Worm (Caenorhabditis elegans): ENCODE results near the gene fip-7.

Gene fip-7

DNA sequence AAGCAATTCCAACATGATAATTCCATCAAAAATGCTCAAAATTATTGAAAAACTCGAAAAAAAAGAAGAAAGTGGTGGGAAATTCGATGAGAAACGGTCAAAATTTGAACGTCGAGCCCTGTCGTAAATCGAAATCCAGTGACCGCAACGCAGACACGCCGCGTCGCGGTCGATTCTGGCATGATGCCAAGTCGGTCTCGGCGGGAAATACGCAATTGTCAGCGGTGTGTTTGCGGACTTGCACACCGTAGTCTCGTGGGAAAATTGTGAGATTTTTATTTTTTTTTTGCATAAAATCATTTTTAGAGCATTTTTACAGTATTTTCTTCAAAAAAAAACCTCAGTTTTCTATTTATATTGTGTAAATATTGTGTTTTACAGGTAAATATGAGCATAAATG is 30.2 kb downstream of the fip-7 start, which contains the start of gene tsr-2 (continued):
- TF ChIP-seq ztf-7 (tag; optimal IDR thresholded peaks at IDR 0.05): peak; percentile 32
- TF ChIP-seq saeg-2 (GFP tag; IDR thresholded peaks at IDR 0.05): 0 out of 2 replicates have a peak, but pooled peaks have one; percentile 29
- peak; percentile 86 for TF ChIP-seq hmg-1.1 (GFP tag; IDR thresholded peaks at IDR 0.05)
- peak; percentile 39 for TF ChIP-seq mxl-3 (GFP tag; optimal IDR thresholded peaks at IDR 0.05)
- TF ChIP-seq nhr-237 (tag; optimal IDR thresholded peaks at IDR 0.05): no peak
- TF ChIP-seq hlh-11 (tag; optimal IDR thresholded peaks at IDR 0.05): peak; percentile 89
- TF ChIP-seq lin-1 (GFP tag; IDR thresholded peaks at IDR 0.05): peak; percentile 40; the same call in 1 of the 2 replicates
- no peak; the same call in 1 of the 2 replicates for TF ChIP-seq dmd-9 (GFP tag; IDR thresholded peaks at IDR 0.05)
- TF ChIP-seq Y5F2A.4 (GFP tag; optimal IDR thresholded peaks at IDR 0.05): no peak
- TF ChIP-seq zfp-3 (GFP tag; conservative IDR thresholded peaks at IDR 0.05): peak; percentile 89
- peak; percentile 56 for TF ChIP-seq F37D6.2 (tag; optimal IDR thresholded peaks at IDR 0.05)
- peak; percentile 20 for TF ChIP-seq nhr-25 (tag; optimal IDR thresholded peaks at IDR 0.05; ENCODE audit: borderline replicate concordance, insufficient read depth)
- TF ChIP-seq ZK337.2 (GFP tag; IDR thresholded peaks at IDR 0.05): no peak
- peak; percentile 59 for TF ChIP-seq fkh-10 (GFP tag; optimal IDR thresholded peaks at IDR 0.05)
- no peak for TF ChIP-seq daf-19 (GFP tag; conservative IDR thresholded peaks at IDR 0.05)
- TF ChIP-seq pqm-1 (tag; optimal IDR thresholded peaks at IDR 0.05): no peak
- no peak for TF ChIP-seq dmd-8 (GFP tag; IDR thresholded peaks at IDR 0.05)
- no peak for TF ChIP-seq aly-2 (tag; optimal IDR thresholded peaks at IDR 0.05)
- no peak for TF ChIP-seq lin-15B (tag; optimal IDR thresholded peaks at IDR 0.05)
- no peak for TF ChIP-seq zag-1 (tag; optimal IDR thresholded peaks at IDR 0.05)
- TF ChIP-seq lin-38 (GFP tag; IDR thresholded peaks at IDR 0.05): peak; percentile 83
- peak; percentile 86 for TF ChIP-seq pha-4 (GFP tag; IDR thresholded peaks at IDR 0.05)
- TF ChIP-seq pha-4 (tag; optimal IDR thresholded peaks at IDR 0.05): no peak
- TF ChIP-seq lin-39 (tag; optimal IDR thresholded peaks at IDR 0.05): no peak
- TF ChIP-seq nhr-76 (tag; optimal IDR thresholded peaks at IDR 0.05): no peak
- no peak for TF ChIP-seq ceh-28 (tag; optimal IDR thresholded peaks at IDR 0.05)
- peak; percentile 66; the same call in 1 of the 2 replicates for TF ChIP-seq ceh-20 (GFP tag; IDR thresholded peaks at IDR 0.05)
- TF ChIP-seq skn-1 (tag; optimal IDR thresholded peaks at IDR 0.05): no peak
- TF ChIP-seq ctbp-1 (GFP tag; IDR thresholded peaks at IDR 0.05): peak; percentile 87
- TF ChIP-seq lim-7 (GFP tag; IDR thresholded peaks at IDR 0.05): no peak
- TF ChIP-seq arid-1 (GFP tag; conservative IDR thresholded peaks at IDR 0.05): peak; percentile 82
- TF ChIP-seq hif-1 (tag; optimal IDR thresholded peaks at IDR 0.05): peak in 1 of 2 experiments; percentile 67
- TF ChIP-seq attf-4 (tag; optimal IDR thresholded peaks at IDR 0.05): no peak
- no peak for TF ChIP-seq fos-1 (tag; optimal IDR thresholded peaks at IDR 0.05)
- peak; percentile 94 for TF ChIP-seq snpc-1.2 (GFP tag; IDR thresholded peaks at IDR 0.05)
- TF ChIP-seq ces-1 (GFP tag; optimal IDR thresholded peaks at IDR 0.05): no peak
- 0 out of 2 replicates have a peak, but pooled peaks have one; percentile 52 for TF ChIP-seq tra-1 (GFP tag; IDR thresholded peaks at IDR 0.05)
- no peak for TF ChIP-seq lir-3 (tag; optimal IDR thresholded peaks at IDR 0.05)

DNA sequence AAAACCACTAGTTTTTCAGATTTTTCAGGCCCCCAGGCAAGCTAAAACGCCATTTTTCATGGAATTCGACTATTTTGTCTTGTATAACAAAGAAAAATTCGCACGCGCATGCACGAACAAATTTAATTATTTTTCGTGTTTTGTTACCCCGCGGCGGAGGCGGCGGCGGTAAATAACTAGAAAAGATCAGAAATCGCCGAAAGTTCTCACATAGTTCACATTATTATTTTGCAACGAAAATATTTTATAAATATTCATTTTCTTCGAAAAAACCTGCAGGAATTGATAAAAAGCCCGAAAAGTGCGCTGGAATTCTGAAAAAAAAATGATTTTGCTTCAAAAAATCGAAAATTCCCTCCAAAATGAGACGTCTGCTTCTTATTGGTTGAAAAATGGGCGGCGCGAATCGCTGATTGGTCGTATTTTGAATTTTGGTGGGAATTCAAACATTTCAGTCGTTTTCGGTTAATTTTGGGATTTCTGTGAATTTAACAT is 31.5 kb downstream of the fip-7 start:
- TF ChIP-seq daf-16 (GFP tag; optimal IDR thresholded peaks at IDR 0.05): no peak
- peak; percentile 11 for TF ChIP-seq daf-16 (tag; optimal IDR thresholded peaks at IDR 0.05)
- TF ChIP-seq spr-1 (tag; optimal IDR thresholded peaks at IDR 0.05): peak; percentile 32
- no peak for TF ChIP-seq jun-1 (tag; optimal IDR thresholded peaks at IDR 0.05)
- peak; percentile 65 for TF ChIP-seq aha-1 (tag)
- peak; percentile 62 for TF ChIP-seq lin-38 (GFP tag; IDR thresholded peaks at IDR 0.05)
- peak in 1 of 2 experiments; percentile 35 for TF ChIP-seq hif-1 (tag; optimal IDR thresholded peaks at IDR 0.05)
- TF ChIP-seq ama-1 (optimal IDR thresholded peaks at IDR 0.05): peak; percentile 50
- TF ChIP-seq unc-62 (GFP tag; optimal IDR thresholded peaks at IDR 0.05 in 1 of 2): no peak
- no peak for TF ChIP-seq unc-62 (tag; optimal IDR thresholded peaks at IDR 0.05)
- peak; percentile 49 for TF ChIP-seq F49E8.2 (tag; optimal IDR thresholded peaks at IDR 0.05; ENCODE audit: borderline replicate concordance)
- TF ChIP-seq F10B5.3 (tag; optimal IDR thresholded peaks at IDR 0.05): peak; percentile 48
- TF ChIP-seq lsy-2 (tag; optimal IDR thresholded peaks at IDR 0.05): peak in 1 of 2 experiments; percentile 59
- TF ChIP-seq daf-8 (GFP tag; IDR thresholded peaks at IDR 0.05): no peak
- TF ChIP-seq arid-1 (GFP tag; conservative IDR thresholded peaks at IDR 0.05): peak; percentile 40; the same call in 1 of the 2 replicates
- TF ChIP-seq nhr-48 (tag; optimal IDR thresholded peaks at IDR 0.05): no peak
- no peak for TF ChIP-seq ztf-7 (tag; optimal IDR thresholded peaks at IDR 0.05)
